Worm (Caenorhabditis elegans): Measurements from ENCODE around the gene pyc-1.

DNA sequence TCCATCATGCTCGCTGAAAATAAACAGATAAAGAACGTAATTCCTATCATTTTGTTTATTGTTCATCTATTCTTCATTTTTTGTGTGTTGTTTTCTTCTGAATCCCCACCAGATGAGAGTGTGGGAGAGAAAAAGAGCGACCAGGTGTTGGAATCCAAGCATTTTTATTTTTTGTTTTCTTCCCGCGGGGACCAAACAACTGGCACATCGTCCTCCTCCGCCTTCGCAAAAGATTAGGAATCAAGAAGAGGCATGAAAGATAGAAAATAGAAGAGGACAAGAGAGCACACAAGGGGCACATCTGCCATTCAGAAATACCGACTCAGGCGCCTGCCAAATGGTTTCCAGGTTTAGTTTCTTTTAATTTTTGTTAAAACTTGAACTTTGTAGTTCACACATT is 13.7 kb upstream of the pyc-1 start, which contains the start of gene R13H4.2:
- TF ChIP-seq him-1 (tag; optimal IDR thresholded peaks at IDR 0.05) (no peak), W03F9.2 (tag; optimal IDR thresholded peaks at IDR 0.05) (no peak), dao-5 (tag; optimal IDR thresholded peaks at IDR 0.05) (no peak)
